Fruit fly (Drosophila melanogaster): Measurements from ENCODE around the gene Lsd-2.

Gene Lsd-2

dm6 chrX:15043013-15043699 is 32.9 kb downstream of the Lsd-2 start (continued):
- no peak for TF ChIP-seq Trl (optimal IDR thresholded peaks at IDR 0.05)
- peak; percentile 86 for TF ChIP-seq Trl (GFP tag; optimal IDR thresholded peaks at IDR 0.05)
- TF ChIP-seq bsh (GFP tag; optimal IDR thresholded peaks at IDR 0.05) = peak; percentile 14 to 88
- peak; percentile 29 for TF ChIP-seq grau (tag; optimal IDR thresholded peaks at IDR 0.05)
- TF ChIP-seq Awh (GFP tag; IDR thresholded peaks at IDR 0.05) = peak; percentile 93
- TF ChIP-seq sima (GFP tag; optimal IDR thresholded peaks at IDR 0.05) = peak; percentile 50
- TF ChIP-seq CG18011 (GFP tag; optimal IDR thresholded peaks at IDR 0.05) = peak; percentile 28
- peak; percentile 46 for TF ChIP-seq CG30431 (GFP tag; optimal IDR thresholded peaks at IDR 0.05)
- TF ChIP-seq CG12219 (GFP tag; optimal IDR thresholded peaks at IDR 0.05) = peak; percentile 81
- peak; percentile 62 for TF ChIP-seq Nf-YB (GFP tag; optimal IDR thresholded peaks at IDR 0.05)
- TF ChIP-seq Dp (GFP tag; optimal IDR thresholded peaks at IDR 0.05) = no peak
- TF ChIP-seq CG2116 (GFP tag; optimal IDR thresholded peaks at IDR 0.05) = peak; percentile 48
- peak; percentile 90 for TF ChIP-seq CG1529 (GFP tag; optimal IDR thresholded peaks at IDR 0.05)
- peak; percentile 47 for TF ChIP-seq CG10462 (GFP tag; optimal IDR thresholded peaks at IDR 0.05)
- TF ChIP-seq ase (GFP tag; IDR thresholded peaks at IDR 0.05) = peak; percentile 63; the same call in 2 of the 3 replicates
- TF ChIP-seq Tbp (GFP tag; optimal IDR thresholded peaks at IDR 0.05) = no peak
- TF ChIP-seq tio (GFP tag; optimal IDR thresholded peaks at IDR 0.05) = peak; percentile 60
- peak; percentile 76 for TF ChIP-seq CG16863 (GFP tag; optimal IDR thresholded peaks at IDR 0.05)
- TF ChIP-seq Aef1 (GFP tag; IDR thresholded peaks at IDR 0.05) = no peak; the same call in 2 of the 3 replicates
- TF ChIP-seq CG8924 (tag; optimal IDR thresholded peaks at IDR 0.05) = peak; percentile 71
- peak; percentile 29 for TF ChIP-seq crol (GFP tag; IDR thresholded peaks at IDR 0.05)
- TF ChIP-seq ERR (GFP tag; optimal IDR thresholded peaks at IDR 0.05) = peak; percentile 76
- no peak for TF ChIP-seq tna (GFP tag; IDR thresholded peaks at IDR 0.05; ENCODE audit: partially characterized antibody)
- TF ChIP-seq CG5180 (GFP tag; optimal IDR thresholded peaks at IDR 0.05) = peak; percentile 87
- TF ChIP-seq lola (GFP tag; optimal IDR thresholded peaks at IDR 0.05) = peak in 1 of 3 experiments; percentile 63
- TF ChIP-seq pros (GFP tag; optimal IDR thresholded peaks at IDR 0.05) = no peak
- peak; percentile 44; the same call in 1 of the 2 replicates for TF ChIP-seq CG10321 (GFP tag; IDR thresholded peaks at IDR 0.05)
- TF ChIP-seq NC2α (GFP tag; optimal IDR thresholded peaks at IDR 0.05) = peak; percentile 84
- peak; percentile 72 for TF ChIP-seq CG11247 (GFP tag; IDR thresholded peaks at IDR 0.05)
- peak; percentile 75 for TF ChIP-seq slou (GFP tag; optimal IDR thresholded peaks at IDR 0.05)
- TF ChIP-seq sisA (GFP tag; IDR thresholded peaks at IDR 0.05) = no peak
- TF ChIP-seq CkIIα-i1 (GFP tag; IDR thresholded peaks at IDR 0.05) = peak; percentile 44; the same call in 1 of the 2 replicates
- TF ChIP-seq az2 (GFP tag; optimal IDR thresholded peaks at IDR 0.05) = peak; percentile 25
- peak; percentile 35 to 70 for TF ChIP-seq dpn (GFP tag; optimal IDR thresholded peaks at IDR 0.05)
- TF ChIP-seq H15 (GFP tag; IDR thresholded peaks at IDR 0.05) = no peak
- no peak for TF ChIP-seq CG11560 (tag; IDR thresholded peaks at IDR 0.05)
- peak; percentile 33 for TF ChIP-seq Ets97D (GFP tag; optimal IDR thresholded peaks at IDR 0.05)
- TF ChIP-seq ac (GFP tag; optimal IDR thresholded peaks at IDR 0.05) = peak; percentile 71
- TF ChIP-seq CG3065 (GFP tag; optimal IDR thresholded peaks at IDR 0.05) = peak; percentile 16
- peak; percentile 96 for TF ChIP-seq Med (GFP tag)
- TF ChIP-seq D19B (GFP tag; optimal IDR thresholded peaks at IDR 0.05) = peak; percentile 15
- peak; percentile 41; the same call in 1 of the 2 replicates for TF ChIP-seq CG16779 (GFP tag; IDR thresholded peaks at IDR 0.05)
- peak; percentile 1 for TF ChIP-seq chn (GFP tag; optimal IDR thresholded peaks at IDR 0.05)
- TF ChIP-seq CG14441 (GFP tag; IDR thresholded peaks at IDR 0.05) = peak; percentile 8; the same call in 1 of the 2 replicates
- peak; percentile 86 for TF ChIP-seq PHDP (tag; optimal IDR thresholded peaks at IDR 0.05)
- TF ChIP-seq CG13123 (GFP tag; optimal IDR thresholded peaks at IDR 0.05) = peak; percentile 86
- no peak for TF ChIP-seq CG31388 (GFP tag; optimal IDR thresholded peaks at IDR 0.05)
- peak; percentile 60 for TF ChIP-seq Six4 (GFP tag; optimal IDR thresholded peaks at IDR 0.05)
- TF ChIP-seq Ets65A (GFP tag) = peak; percentile 17
- peak; percentile 81 for TF ChIP-seq CG14965 (GFP tag; optimal IDR thresholded peaks at IDR 0.05; ENCODE audit: borderline replicate concordance)
